Fruit fly (Drosophila melanogaster) whole organism, adult: ENCODE measurements around the gene CG43739.

Experiments
- CG14711 ChIP-seq: fragments of 200-800 bp; sonication (Bioruptor generic); optimal IDR thresholded peaks from 2 replicates; lab custom pipeline; 2018; ENCODE audit warnings: missing biosample characterization, mild to moderate bottlenecking, missing genetic modification characterization, moderate library complexity
- CG5204 ChIP-seq: fragments of 200-800 bp; sonication (Bioruptor generic); optimal IDR thresholded peaks from 2 replicates; lab custom pipeline; 2016; ENCODE audit warnings: missing biosample characterization, missing genetic modification characterization
- Mnt ChIP-seq: fragments of 200-800 bp; sonication (Bioruptor generic); optimal IDR thresholded peaks from 2 replicates; lab custom pipeline; 2016; ENCODE audit warnings: missing biosample characterization, mild to moderate bottlenecking, missing genetic modification characterization
- tj ChIP-seq: fragments of 200-800 bp; sonication (Bioruptor generic); optimal IDR thresholded peaks from 3 replicates; lab custom pipeline; 2017; ENCODE audit warnings: missing biosample characterization, mild to moderate bottlenecking, missing genetic modification characterization, moderate library complexity

- no peak for TF ChIP-seq CG5204 (GFP tag; lab: Kevin White, UChicago)
- no peak for TF ChIP-seq tj (GFP tag; lab: Kevin White, UChicago)
- TF ChIP-seq CG14711 (tag; lab: Kevin White, UChicago), result no peak
- no peak for TF ChIP-seq Mnt (GFP tag; lab: Kevin White, UChicago)
Measured at dm6 chr2L:20948625-20949024, 29.9 kb upstream of the CG43739 start.
